Worm (Caenorhabditis elegans) whole organism, late embryonic: ENCODE data around the gene C14B9.8.

Source experiments
- K09A11.1 ChIP-seq: sonication (generic microtip); optimal IDR thresholded peaks from 2 replicates; lab custom pipeline; 2017; ENCODE audit warnings: antibody characterized with exemption, mild to moderate bottlenecking, missing genetic modification characterization, missing compliant biosample characterization; ENCODE audit not compliant: insufficient read depth
- ahr-1 ChIP-seq: sonication (generic microtip); optimal IDR thresholded peaks from 2 replicates; lab custom pipeline; 2016; ENCODE audit warnings: missing genetic modification characterization, missing compliant biosample characterization
- ceh-14 ChIP-seq: sonication (generic microtip); optimal IDR thresholded peaks from 2 replicates; lab custom pipeline; 2016; ENCODE audit warnings: missing genotype, missing genetic modification characterization, missing compliant biosample characterization
- ceh-18 ChIP-seq: sonication (generic microtip); optimal IDR thresholded peaks from 2 replicates; lab custom pipeline; 2016; ENCODE audit warnings: missing genetic modification characterization, missing compliant biosample characterization
- ceh-2 ChIP-seq: sonication (generic microtip); optimal IDR thresholded peaks from 2 replicates; lab custom pipeline; 2016; ENCODE audit warnings: missing genotype, missing genetic modification characterization, missing compliant biosample characterization
- ceh-22 ChIP-seq: sonication (generic microtip); optimal IDR thresholded peaks from 2 replicates; lab custom pipeline; 2017; ENCODE audit warnings: missing biosample characterization, missing genetic modification characterization
- ceh-31 ChIP-seq: sonication (generic microtip); optimal IDR thresholded peaks from 2 replicates; lab custom pipeline; 2016; ENCODE audit warnings: missing genetic modification characterization, missing compliant biosample characterization
- ceh-34 ChIP-seq: sonication (generic microtip); optimal IDR thresholded peaks from 2 replicates; lab custom pipeline; 2016; ENCODE audit warnings: mild to moderate bottlenecking, missing genetic modification characterization, missing compliant biosample characterization
- ceh-48 ChIP-seq: sonication (generic microtip); optimal IDR thresholded peaks from 2 replicates; lab custom pipeline; 2016; ENCODE audit warnings: missing genetic modification characterization, inconsistent platforms, missing compliant biosample characterization
- ceh-9 ChIP-seq: sonication (generic microtip); optimal IDR thresholded peaks from 2 replicates; lab custom pipeline; 2016; ENCODE audit warnings: mild to moderate bottlenecking, missing genetic modification characterization, inconsistent platforms, missing compliant biosample characterization
- dve-1 ChIP-seq: sonication (generic microtip); optimal IDR thresholded peaks from 2 replicates; lab custom pipeline; 2017; ENCODE audit warnings: antibody characterized with exemption, mild to moderate bottlenecking, missing genetic modification characterization, missing compliant biosample characterization
- elt-2 ChIP-seq: sonication (generic microtip); optimal IDR thresholded peaks from 2 replicates; lab custom pipeline; 2016; ENCODE audit warnings: missing genetic modification reagents, missing genetic modification characterization, missing compliant biosample characterization
- elt-4 ChIP-seq: sonication (generic microtip); optimal IDR thresholded peaks from 2 replicates; lab custom pipeline; 2016; ENCODE audit warnings: missing genetic modification characterization, missing compliant biosample characterization
- eyg-1 ChIP-seq: sonication (generic microtip); optimal IDR thresholded peaks from 2 replicates; lab custom pipeline; 2016; ENCODE audit warnings: missing genotype, missing genetic modification characterization, missing compliant biosample characterization
- hlh-30 ChIP-seq: sonication (generic microtip); optimal IDR thresholded peaks from 2 replicates; lab custom pipeline; 2017; ENCODE audit warnings: antibody characterized with exemption, missing genetic modification characterization, missing compliant biosample characterization; ENCODE audit not compliant: insufficient read depth
- lim-6 ChIP-seq: sonication (generic microtip); optimal IDR thresholded peaks from 2 replicates; lab custom pipeline; 2016; ENCODE audit warnings: missing genetic modification characterization, missing compliant biosample characterization
- lin-11 ChIP-seq: fragments of 200-800 bp; sonication (Bioruptor generic); optimal IDR thresholded peaks from 2 replicates; lab custom pipeline; 2018; ENCODE audit warnings: mild to moderate bottlenecking, missing genetic modification characterization, missing compliant biosample characterization
- mec-3 ChIP-seq: sonication (generic microtip); optimal IDR thresholded peaks from 2 replicates; lab custom pipeline; 2016; ENCODE audit warnings: borderline replicate concordance, missing genetic modification characterization, missing compliant biosample characterization
- nfya-1 ChIP-seq: sonication (generic microtip); optimal IDR thresholded peaks from 2 replicates; lab custom pipeline; 2017; ENCODE audit warnings: missing genetic modification characterization, mild to moderate bottlenecking, missing compliant biosample characterization, antibody characterized with exemption, moderate library complexity
- nhr-11 ChIP-seq: fragments of 150-350 bp; optimal IDR thresholded peaks from 2 replicates; lab custom pipeline; 2014; ENCODE audit warnings: missing biosample characterization, missing genetic modification characterization
- npax-4 ChIP-seq: sonication (generic microtip); optimal IDR thresholded peaks from 2 replicates; lab custom pipeline; 2016; ENCODE audit warnings: missing genetic modification characterization, missing compliant biosample characterization
- pag-3 ChIP-seq: sonication (generic microtip); optimal IDR thresholded peaks from 2 replicates; lab custom pipeline; 2016; ENCODE audit warnings: missing compliant biosample characterization, missing genetic modification characterization, borderline replicate concordance
- pax-1 ChIP-seq: fragments of 150-350 bp; optimal IDR thresholded peaks from 2 replicates; lab custom pipeline; 2014; ENCODE audit warnings: missing biosample characterization, missing genetic modification characterization
- pha-2 ChIP-seq: sonication (generic microtip); optimal IDR thresholded peaks from 2 replicates; lab custom pipeline; 2017; ENCODE audit warnings: mild to moderate bottlenecking, missing genetic modification characterization, missing compliant biosample characterization
- pros-1 ChIP-seq: fragments of 150-350 bp; optimal IDR thresholded peaks from 2 replicates; lab custom pipeline; 2014; ENCODE audit warnings: missing biosample characterization, missing genetic modification reagents, missing genetic modification characterization
- ref-2 ChIP-seq: sonication (generic microtip); optimal IDR thresholded peaks from 2 replicates; lab custom pipeline; 2016; ENCODE audit warnings: missing genetic modification characterization, missing compliant biosample characterization
- rnt-1 ChIP-seq: sonication (generic microtip); optimal IDR thresholded peaks from 2 replicates; lab custom pipeline; 2016; ENCODE audit warnings: missing genetic modification characterization, missing compliant biosample characterization
- sdc-2 ChIP-seq: sonication (generic microtip); optimal IDR thresholded peaks from 2 replicates; lab custom pipeline; 2016; ENCODE audit warnings: missing genotype, missing genetic modification characterization, missing compliant biosample characterization
- syd-9 ChIP-seq: sonication (generic microtip); optimal IDR thresholded peaks from 2 replicates; lab custom pipeline; 2016; ENCODE audit warnings: mild to moderate bottlenecking, missing genetic modification characterization, moderate library complexity, missing compliant biosample characterization
- tbx-2 ChIP-seq: sonication (generic microtip); optimal IDR thresholded peaks from 2 replicates; lab custom pipeline; 2016; ENCODE audit warnings: missing genetic modification characterization, missing compliant biosample characterization
- ttx-3 ChIP-seq: sonication (generic microtip); optimal IDR thresholded peaks from 2 replicates; lab custom pipeline; 2016; ENCODE audit warnings: missing genetic modification reagents, missing genetic modification characterization, missing compliant biosample characterization
- unc-3 ChIP-seq, 2 experiments: fragments of 200-800 bp in 1 of 2; sonication (Bioruptor generic) in 1 of 2; sonication (generic microtip) in 1 of 2; conservative IDR thresholded peaks in 1 of 2; optimal IDR thresholded peaks in 1 of 2; 2 replicates each; pipeline versions ENCODE4 v1.3.6 to Lab custom; 2016 to 2022; ENCODE audit warnings: missing compliant biosample characterization in 2 of 2, missing genetic modification characterization in 2 of 2, missing genetic modification reagents in 1 of 2
- unc-42 ChIP-seq: sonication (generic microtip); optimal IDR thresholded peaks from 2 replicates; lab custom pipeline; 2016; ENCODE audit warnings: missing genotype, missing genetic modification characterization, missing compliant biosample characterization
- unc-55 ChIP-seq: sonication (generic microtip); optimal IDR thresholded peaks from 2 replicates; lab custom pipeline; 2017; ENCODE audit warnings: missing biosample characterization, missing genetic modification reagents, missing genetic modification characterization
- unc-86 ChIP-seq: sonication (generic microtip); optimal IDR thresholded peaks from 2 replicates; lab custom pipeline; 2016; ENCODE audit warnings: missing genetic modification characterization, missing compliant biosample characterization
- ztf-16 ChIP-seq: sonication (generic microtip); optimal IDR thresholded peaks from 2 replicates; lab custom pipeline; 2017; ENCODE audit warnings: missing genetic modification characterization, missing compliant biosample characterization

Gene C14B9.8

ce11 chrIII:8133346-8133745 is 11.1 kb downstream of the C14B9.8 start, which contains the start of gene C14B9.2:
TSS of gene C14B9.2 (plus strand) at chrIII:8133665.
- TF ChIP-seq unc-86: no peak
- no peak for TF ChIP-seq ahr-1 (tag; lab: Kevin White, UChicago)
- TF ChIP-seq ceh-22: no peak
- TF ChIP-seq mec-3: no peak

ce11 chrIII:8132496-8132895 is 11.9 kb downstream of the C14B9.8 start:
- TF ChIP-seq eyg-1 (tag; lab: Kevin White, UChicago): no peak
- TF ChIP-seq tbx-2 (tag; lab: Kevin White, UChicago): peak; percentile 2
- peak; percentile 32 for TF ChIP-seq pha-2 (tag; lab: Kevin White, UChicago)
- TF ChIP-seq pros-1 (tag; lab: Kevin White, UChicago): no peak
- TF ChIP-seq elt-4 (tag; lab: Kevin White, UChicago): no peak
- TF ChIP-seq lim-6 (tag; lab: Kevin White, UChicago): no peak
- TF ChIP-seq lin-11 (tag; lab: Kevin White, UChicago): no peak
- TF ChIP-seq ztf-16: no peak
- TF ChIP-seq, all 69 proteins: peak for 2

ce11 chrIII:8130177-8130902 is 14.1 kb downstream of the C14B9.8 start, which contains the start of the genes rpl-21 and C14B9.10:
TSS of gene rpl-21 (minus strand) at chrIII:8130227.
TSS of gene C14B9.10 (plus strand) at chrIII:8130852.
- TF ChIP-seq syd-9 (tag; lab: Kevin White, UChicago) (no peak), ceh-18 (peak; percentile 27), elt-2 (tag; lab: Kevin White, UChicago) (peak; percentile 23), pax-1 (no peak), hlh-30 (tag; lab: Kevin White, UChicago) (peak; percentile 46), ceh-31 (tag; lab: Kevin White, UChicago) (peak; percentile 64), unc-55 (peak; percentile 73), ceh-34 (tag; lab: Kevin White, UChicago) (no peak), unc-42 (tag; lab: Kevin White, UChicago) (peak; percentile 61), dve-1 (tag; lab: Kevin White, UChicago) (peak; percentile 28), nfya-1 (peak; percentile 92), lin-11 (tag; lab: Kevin White, UChicago) (no peak), tbx-2 (tag; lab: Kevin White, UChicago) (peak; percentile 49), elt-4 (tag; lab: Kevin White, UChicago) (no peak), ref-2 (no peak)

- no peak for TF ChIP-seq ceh-9 (tag; lab: Kevin White, UChicago)
Observed at ce11 chrIII:8129195-8129594, 15.2 kb downstream of the C14B9.8 start.

- TF ChIP-seq ttx-3 (tag; lab: Kevin White, UChicago) (no peak), pag-3 (tag; lab: Kevin White, UChicago) (no peak), ref-2 (peak; percentile 34), npax-4 (tag; lab: Kevin White, UChicago) (no peak), ceh-34 (tag; lab: Kevin White, UChicago) (peak; percentile 38), eyg-1 (tag; lab: Kevin White, UChicago) (no peak), unc-42 (tag; lab: Kevin White, UChicago) (peak; percentile 32), hlh-30 (tag; lab: Kevin White, UChicago) (peak; percentile 22), elt-2 (tag; lab: Kevin White, UChicago) (peak; percentile 1), sdc-2 (tag; lab: Kevin White, UChicago) (peak; percentile 37), nhr-11 (tag; lab: Kevin White, UChicago) (no peak), tbx-2 (tag; lab: Kevin White, UChicago) (peak; percentile 23), K09A11.1 (tag; lab: Kevin White, UChicago) (no peak), ceh-48 (no peak), rnt-1 (tag; lab: Kevin White, UChicago) (peak; percentile 9), ceh-31 (tag; lab: Kevin White, UChicago) (peak; percentile 65), nfya-1 (peak; percentile 15), ceh-18 (peak; percentile 21), unc-3 (GFP tag; conservative IDR thresholded peaks at IDR 0.05; lab: Robert Waterston, UW) (no peak), unc-3 (tag; optimal IDR thresholded peaks at IDR 0.05; lab: Kevin White, UChicago) (no peak), ceh-2 (tag; lab: Kevin White, UChicago) (peak; percentile 28), syd-9 (tag; lab: Kevin White, UChicago) (peak; percentile 57), ceh-14 (peak; percentile 29)
Observed at ce11 chrIII:8126978-8127377, 17.5 kb downstream of the C14B9.8 start.
